Worm (Caenorhabditis elegans): ENCODE measurements around the gene T11F9.1.

DNA sequence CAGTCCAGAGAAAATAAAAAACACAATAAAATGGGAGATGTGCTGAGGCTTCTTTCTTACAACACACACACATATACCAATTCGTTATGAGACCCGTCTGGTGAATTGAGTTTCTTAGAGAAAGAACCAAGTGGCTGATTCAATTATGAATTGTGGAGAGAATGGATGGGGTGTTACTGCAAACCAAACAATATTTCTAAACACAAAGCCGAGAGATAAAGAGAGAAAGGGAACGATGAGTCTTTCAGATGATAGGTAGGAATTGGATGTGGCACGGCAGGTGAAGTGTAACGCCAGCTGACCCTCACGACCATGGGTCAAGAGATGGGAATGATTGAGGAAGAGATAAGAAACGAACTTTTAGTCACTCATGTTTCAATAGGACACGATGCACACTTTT, 13.1 kb upstream of the T11F9.1 start, which contains the start of gene mig-17:
- TF ChIP-seq ztf-22 (GFP tag; optimal IDR thresholded peaks at IDR 0.05) (no peak), F23B12.7 (tag; optimal IDR thresholded peaks at IDR 0.05; ENCODE audit: insufficient read depth) (no peak), ama-1 (optimal IDR thresholded peaks at IDR 0.05) (no peak), ama-1 (GFP tag; optimal IDR thresholded peaks at IDR 0.05) (no peak), dpl-1 (GFP tag; optimal IDR thresholded peaks at IDR 0.05) (no peak), snpc-4 (GFP tag; optimal IDR thresholded peaks at IDR 0.05) (no peak), snpc-4 (tag; optimal IDR thresholded peaks at IDR 0.05) (no peak), dox-1 (GFP tag; IDR thresholded peaks at IDR 0.05) (no peak), efl-1 (GFP tag; optimal IDR thresholded peaks at IDR 0.05) (no peak), hmg-1.2 (GFP tag; IDR thresholded peaks at IDR 0.05) (no peak), snpc-1.3 (tag; optimal IDR thresholded peaks at IDR 0.05; ENCODE audit: insufficient read depth) (no peak), Y79H2A.3 (GFP tag; conservative IDR thresholded peaks at IDR 0.05) (no peak), zfh-2 (GFP tag; conservative IDR thresholded peaks at IDR 0.05) (no peak), ceh-100 (GFP tag; IDR thresholded peaks at IDR 0.05) (no peak), F55B11.4 (tag; optimal IDR thresholded peaks at IDR 0.05; ENCODE audit: borderline replicate concordance, insufficient read depth) (no peak), F49E8.2 (tag; optimal IDR thresholded peaks at IDR 0.05; ENCODE audit: insufficient read depth) (no peak)

Data from whole organism, young adult.